Fruit fly (Drosophila melanogaster) Kc167 (cell line): ENCODE measurements around the gene Ir67c.

Experiments
- Sin3A ChIP-seq: fragments of >200 bp; optimal IDR thresholded peaks from 2 replicates; lab custom pipeline; 2018; ENCODE audit warnings: missing external identifiers
- h ChIP-seq: fragments of >200 bp; optimal IDR thresholded peaks from 3 replicates; lab custom pipeline; 2018; ENCODE audit warnings: missing external identifiers
- psq ChIP-seq: fragments of >200 bp; optimal IDR thresholded peaks from 2 replicates; lab custom pipeline; 2017; ENCODE audit warnings: missing external identifiers
- ttk ChIP-seq: sonication (Bioruptor generic); optimal IDR thresholded peaks from 2 replicates; lab custom pipeline; 2017; ENCODE audit warnings: missing external identifiers

DNA sequence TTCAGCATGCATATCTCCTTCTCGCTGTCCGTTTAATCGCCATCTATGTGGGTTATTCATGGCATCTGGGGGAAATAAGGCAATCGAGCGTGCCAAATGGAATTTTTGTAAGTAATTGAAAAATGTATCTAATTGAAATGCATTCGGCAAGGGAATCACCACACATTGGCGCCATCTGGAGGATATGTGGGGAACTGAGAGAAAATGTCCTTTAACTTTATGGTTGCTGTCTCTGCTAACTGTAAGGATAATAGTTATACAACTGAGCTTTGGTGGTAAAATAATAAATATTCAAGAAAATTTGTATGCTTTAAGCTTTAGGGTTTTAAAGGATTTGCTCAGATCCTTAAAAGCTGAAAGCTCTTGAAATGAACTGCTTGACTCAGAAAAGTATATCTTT, 6.6 kb downstream of the Ir67c start:
- no peak for TF ChIP-seq Sin3A
- TF ChIP-seq psq (lab: Kevin White, UChicago): no peak
- TF ChIP-seq h: no peak
- TF ChIP-seq ttk (lab: Kevin White, UChicago): no peak
